Worm (Caenorhabditis elegans) whole organism, L4 larva: ENCODE measurements around the gene Y57E12AR.1.

Experiments
- F10B5.3 ChIP-seq: sonication (generic microtip); optimal IDR thresholded peaks from 2 replicates; lab custom pipeline; 2016; ENCODE audit warnings: mild to moderate bottlenecking, missing genetic modification characterization, missing compliant biosample characterization
- F26F4.8 ChIP-seq: fragments of 200-800 bp; sonication (Bioruptor generic); conservative IDR thresholded peaks from 2 replicates; pipeline ENCODE4 v1.3.6; 2022; ENCODE audit warnings: missing genetic modification characterization, missing compliant biosample characterization
- F37D6.2 ChIP-seq: sonication (generic microtip); optimal IDR thresholded peaks from 2 replicates; lab custom pipeline; 2016; ENCODE audit warnings: mild to moderate bottlenecking, missing genetic modification characterization, missing compliant biosample characterization
- F49E8.2 ChIP-seq: sonication (generic microtip); optimal IDR thresholded peaks from 2 replicates; lab custom pipeline; 2016; ENCODE audit warnings: missing compliant biosample characterization, mild to moderate bottlenecking, missing genetic modification characterization, borderline replicate concordance
- T20F7.1 ChIP-seq: fragments of 200-800 bp; sonication (Bioruptor generic); optimal IDR thresholded peaks from 2 replicates; lab custom pipeline; 2018; ENCODE audit warnings: mild to moderate bottlenecking, missing genetic modification characterization, missing compliant biosample characterization
- Y105C5A.15 ChIP-seq: fragments of 200-800 bp; sonication (Bioruptor generic); IDR thresholded peaks from 2 replicates; pipeline ENCODE4 v1.3.6; 2022; ENCODE audit warnings: missing genetic modification characterization, missing compliant biosample characterization
- Y48G9A.11 ChIP-seq: fragments of 200-800 bp; sonication (Bioruptor generic); IDR thresholded peaks from 2 replicates; pipeline ENCODE4 v1.3.6; 2022; ENCODE audit warnings: missing genetic modification reagents, missing genetic modification characterization, missing compliant biosample characterization
- Y75B8A.6 ChIP-seq: fragments of 200-800 bp; sonication (Bioruptor generic); IDR thresholded peaks from 2 replicates; pipeline ENCODE4 v1.3.6; 2022; ENCODE audit warnings: missing genetic modification reagents, missing genetic modification characterization, missing compliant biosample characterization
- aha-1 ChIP-seq: fragments of 150-350 bp; peaks from one replicate; lab custom pipeline; 2014; ENCODE audit warnings: missing biosample characterization, missing genetic modification characterization
- aly-2 ChIP-seq: sonication (generic microtip); optimal IDR thresholded peaks from 2 replicates; lab custom pipeline; 2018; ENCODE audit warnings: missing biosample characterization, missing genetic modification characterization
- ama-1 ChIP-seq: fragments of 150-350 bp; optimal IDR thresholded peaks from 2 replicates; lab custom pipeline; 2014; ENCODE audit warnings: inconsistent platforms, mixed read lengths
- arid-1 ChIP-seq: fragments of 200-800 bp; sonication (Bioruptor generic); conservative IDR thresholded peaks from 2 replicates; pipeline ENCODE4 v1.3.6; 2022; ENCODE audit warnings: missing genetic modification reagents, missing genetic modification characterization, missing compliant biosample characterization
- attf-4 ChIP-seq: sonication (generic microtip); optimal IDR thresholded peaks from 3 replicates; lab custom pipeline; 2017; ENCODE audit warnings: missing biosample characterization, missing genetic modification characterization
- ceh-28 ChIP-seq: fragments of 150-350 bp; optimal IDR thresholded peaks from 2 replicates; lab custom pipeline; 2014; ENCODE audit warnings: missing biosample characterization, missing genetic modification reagents, missing genetic modification characterization
- ceh-32 ChIP-seq: sonication (generic microtip); optimal IDR thresholded peaks from 2 replicates; lab custom pipeline; 2016; ENCODE audit warnings: mild to moderate bottlenecking, missing genetic modification characterization, missing compliant biosample characterization; ENCODE audit not compliant: poor library complexity
- ceh-62 ChIP-seq: sonication (generic microtip); optimal IDR thresholded peaks from 2 replicates; lab custom pipeline; 2017; ENCODE audit warnings: missing biosample characterization, missing genetic modification characterization
- cey-2 ChIP-seq: sonication (generic microtip); optimal IDR thresholded peaks from 3 replicates; lab custom pipeline; 2017; ENCODE audit warnings: missing genetic modification characterization, mild to moderate bottlenecking, missing compliant biosample characterization, antibody characterized with exemption, borderline replicate concordance; ENCODE audit not compliant: insufficient read depth
- daf-19 ChIP-seq: fragments of 200-800 bp; sonication (Bioruptor generic); conservative IDR thresholded peaks from 2 replicates; pipeline ENCODE4 v1.3.6; 2022; ENCODE audit warnings: missing genetic modification characterization, missing compliant biosample characterization
- daf-8 ChIP-seq: fragments of 200-800 bp; sonication (Bioruptor generic); IDR thresholded peaks from 2 replicates; pipeline ENCODE4 v1.3.6; 2022; ENCODE audit warnings: missing genetic modification characterization, missing compliant biosample characterization
- dmd-6 ChIP-seq: fragments of 200-800 bp; sonication (Bioruptor generic); IDR thresholded peaks from 2 replicates; pipeline ENCODE4 v1.3.6; 2022; ENCODE audit warnings: missing genetic modification reagents, missing genetic modification characterization, missing compliant biosample characterization
- dpl-1 ChIP-seq: fragments of 150-350 bp; optimal IDR thresholded peaks from 2 replicates; lab custom pipeline; 2014; ENCODE audit warnings: missing biosample characterization, missing genetic modification reagents, missing genetic modification characterization
- duxl-1 ChIP-seq: sonication (generic microtip); optimal IDR thresholded peaks from 2 replicates; lab custom pipeline; 2016; ENCODE audit warnings: mild to moderate bottlenecking, missing genetic modification characterization, moderate library complexity, missing compliant biosample characterization; ENCODE audit not compliant: poor library complexity
- dve-1 ChIP-seq: sonication (generic microtip); optimal IDR thresholded peaks from 2 replicates; lab custom pipeline; 2017; ENCODE audit warnings: antibody characterized with exemption, mild to moderate bottlenecking, missing genetic modification characterization, missing compliant biosample characterization; ENCODE audit not compliant: insufficient read depth
- egl-43 ChIP-seq: fragments of 200-800 bp; sonication (Bioruptor generic); IDR thresholded peaks from 2 replicates; pipeline ENCODE4 v1.3.6; 2022; ENCODE audit warnings: missing genetic modification reagents, missing genetic modification characterization, missing compliant biosample characterization
- hlh-30 ChIP-seq: sonication (generic microtip); optimal IDR thresholded peaks from 2 replicates; lab custom pipeline; 2017; ENCODE audit warnings: antibody characterized with exemption, mild to moderate bottlenecking, missing genetic modification characterization, missing compliant biosample characterization; ENCODE audit not compliant: insufficient read depth
- lim-7 ChIP-seq: fragments of 200-800 bp; sonication (Bioruptor generic); IDR thresholded peaks from 2 replicates; pipeline ENCODE4 v1.3.6; 2022; ENCODE audit warnings: missing genetic modification characterization, missing compliant biosample characterization
- lin-15B ChIP-seq: fragments of 150-350 bp; sonication (generic microtip); optimal IDR thresholded peaks from 3 replicates; lab custom pipeline; 2014; ENCODE audit warnings: missing biosample characterization, missing genetic modification characterization
- lin-39 ChIP-seq: fragments of 150-350 bp; optimal IDR thresholded peaks from 2 replicates; lab custom pipeline; 2014; ENCODE audit warnings: missing biosample characterization, missing genetic modification reagents, missing genetic modification characterization
- lir-3 ChIP-seq: sonication (generic microtip); optimal IDR thresholded peaks from 2 replicates; lab custom pipeline; 2016; ENCODE audit warnings: mild to moderate bottlenecking, missing genetic modification characterization, missing compliant biosample characterization
- lsy-2 ChIP-seq, 2 experiments: fragments of 150-350 bp in 1 of 2; sonication (generic microtip) in 1 of 2; optimal IDR thresholded peaks; 2 replicates each; lab custom pipeline; 2014 to 2017; ENCODE audit warnings: missing biosample characterization in 2 of 2, missing genetic modification characterization in 2 of 2
- madf-9 ChIP-seq: fragments of 200-800 bp; sonication (Bioruptor generic); conservative IDR thresholded peaks from 2 replicates; pipeline ENCODE4 v1.3.6; 2022; ENCODE audit warnings: missing genetic modification reagents, missing genetic modification characterization, missing compliant biosample characterization
- mes-2 ChIP-seq: sonication (generic microtip); optimal IDR thresholded peaks from 2 replicates; lab custom pipeline; 2016; ENCODE audit warnings: missing genotype, mild to moderate bottlenecking, missing genetic modification characterization, missing compliant biosample characterization; ENCODE audit not compliant: poor library complexity, severe bottlenecking
- mxl-3 ChIP-seq: fragments of 200-800 bp; sonication (Bioruptor generic); optimal IDR thresholded peaks from 2 replicates; lab custom pipeline; 2018; ENCODE audit warnings: mild to moderate bottlenecking, missing genetic modification characterization, missing compliant biosample characterization
- nhr-11 ChIP-seq: fragments of 150-350 bp; optimal IDR thresholded peaks from 2 replicates; lab custom pipeline; 2014; ENCODE audit warnings: missing biosample characterization, missing genetic modification characterization
- nhr-111 ChIP-seq: fragments of 200-800 bp; sonication (Bioruptor generic); optimal IDR thresholded peaks from 2 replicates; lab custom pipeline; 2018; ENCODE audit warnings: mild to moderate bottlenecking, missing genetic modification characterization, missing compliant biosample characterization
- nhr-237 ChIP-seq: sonication (generic microtip); optimal IDR thresholded peaks from 2 replicates; lab custom pipeline; 2017; ENCODE audit warnings: missing biosample characterization, missing genetic modification characterization
- nhr-25 ChIP-seq: sonication (generic microtip); optimal IDR thresholded peaks from 2 replicates; lab custom pipeline; 2017; ENCODE audit warnings: missing genetic modification characterization, mild to moderate bottlenecking, missing compliant biosample characterization, antibody characterized with exemption, moderate library complexity, borderline replicate concordance; ENCODE audit not compliant: insufficient read depth
- nhr-6 ChIP-seq: fragments of 150-350 bp; optimal IDR thresholded peaks from 2 replicates; lab custom pipeline; 2014; ENCODE audit warnings: missing biosample characterization, missing genetic modification characterization
- nhr-77 ChIP-seq: fragments of 150-350 bp; optimal IDR thresholded peaks from 2 replicates; lab custom pipeline; 2014; ENCODE audit warnings: missing biosample characterization, missing genetic modification characterization
- pha-4 ChIP-seq, 2 experiments: fragments of 150-350 bp in 1 of 2; fragments of 200-800 bp in 1 of 2; sonication (Bioruptor generic) in 1 of 2; IDR thresholded peaks in 1 of 2; optimal IDR thresholded peaks in 1 of 2; 2 replicates each; pipeline versions ENCODE4 v1.3.6 to Lab custom; 2014 to 2022; ENCODE audit warnings: missing genetic modification characterization in 2 of 2, missing genetic modification reagents in 2 of 2, missing biosample characterization in 1 of 2, missing compliant biosample characterization in 1 of 2
- pqm-1 ChIP-seq: sonication (generic microtip); optimal IDR thresholded peaks from 2 replicates; lab custom pipeline; 2017; ENCODE audit warnings: missing biosample characterization, missing genetic modification characterization
- rbr-2 ChIP-seq: sonication (generic microtip); optimal IDR thresholded peaks from 2 replicates; lab custom pipeline; 2016; ENCODE audit warnings: missing genotype, missing genetic modification characterization, missing compliant biosample characterization
- skn-1 ChIP-seq: fragments of 150-350 bp; optimal IDR thresholded peaks from 2 replicates; lab custom pipeline; 2014; ENCODE audit warnings: missing biosample characterization, missing genetic modification characterization
- snpc-1.2 ChIP-seq: fragments of 200-800 bp; sonication (Bioruptor generic); IDR thresholded peaks from 2 replicates; pipeline ENCODE4 v1.3.6; 2022; ENCODE audit warnings: missing genetic modification reagents, missing genetic modification characterization, missing compliant biosample characterization
- spr-1 ChIP-seq: sonication (generic microtip); optimal IDR thresholded peaks from 2 replicates; lab custom pipeline; 2016; ENCODE audit warnings: mild to moderate bottlenecking, missing genetic modification characterization, missing compliant biosample characterization
- tra-1 ChIP-seq: fragments of 200-800 bp; sonication (Bioruptor generic); IDR thresholded peaks from 2 replicates; pipeline ENCODE4 v1.3.6; 2022; ENCODE audit warnings: missing genetic modification reagents, missing genetic modification characterization, missing compliant biosample characterization
- unc-130 ChIP-seq: sonication (generic microtip); optimal IDR thresholded peaks from 2 replicates; lab custom pipeline; 2016; ENCODE audit warnings: missing genetic modification reagents, missing genetic modification characterization, missing compliant biosample characterization
- zfp-2 ChIP-seq: sonication (generic microtip); optimal IDR thresholded peaks from 2 replicates; lab custom pipeline; 2016; ENCODE audit warnings: mild to moderate bottlenecking, missing genetic modification characterization, missing compliant biosample characterization
- zfp-3 ChIP-seq: fragments of 200-800 bp; sonication (Bioruptor generic); conservative IDR thresholded peaks from 2 replicates; pipeline ENCODE4 v1.3.6; 2022; ENCODE audit warnings: missing genetic modification reagents, missing genetic modification characterization, missing compliant biosample characterization
- zip-2 ChIP-seq: fragments of 150-350 bp; optimal IDR thresholded peaks from 2 replicates; lab custom pipeline; 2014; ENCODE audit warnings: missing biosample characterization, missing genetic modification characterization

Gene Y57E12AR.1

DNA sequence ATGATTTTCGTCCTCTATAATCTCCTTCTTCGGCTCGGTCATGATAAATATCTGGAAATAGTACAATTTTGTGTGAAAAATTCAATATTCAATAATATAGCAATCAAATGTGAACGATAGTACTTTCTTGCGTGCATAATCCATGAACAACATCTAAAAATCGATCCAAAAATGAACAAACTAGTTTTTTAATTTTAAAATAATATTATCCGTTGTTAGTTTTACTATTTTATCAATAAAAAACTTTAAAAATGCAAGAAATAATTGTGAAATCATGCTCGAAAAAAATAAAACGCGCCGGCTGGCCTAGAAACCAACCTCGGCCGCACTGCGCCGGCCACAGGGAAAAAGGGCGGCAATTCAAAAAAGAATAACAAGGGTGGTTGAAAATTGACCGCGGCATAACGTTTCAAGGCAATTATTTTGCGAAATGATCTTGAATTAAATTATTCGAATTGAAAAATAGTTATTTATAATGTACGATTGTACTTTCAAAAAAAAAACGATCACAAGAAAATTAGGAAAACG is 19.6 kb upstream of the Y57E12AR.1 start, which contains the start of gene mys-1:
TSS of gene mys-1 (minus strand) at position 51 of the 528 bp plus-strand sequence.
- no peak for TF ChIP-seq pqm-1
- TF ChIP-seq zfp-3, result no peak
- no peak for TF ChIP-seq ceh-28
- TF ChIP-seq lin-39, result no peak
- TF ChIP-seq Y75B8A.6 (GFP tag; lab: Robert Waterston, UW), result no peak
- peak; percentile 76 for TF ChIP-seq duxl-1 (tag; lab: Kevin White, UChicago)
- peak in 1 of 2 experiments; percentile 67 for TF ChIP-seq lsy-2 (tag; optimal IDR thresholded peaks at IDR 0.05; lab: Kevin White, UChicago)
- no peak for TF ChIP-seq madf-9
- TF ChIP-seq unc-130 (GFP tag; lab: Kevin White, UChicago), result peak; percentile 76
- TF ChIP-seq Y105C5A.15 (GFP tag; lab: Robert Waterston, UW), result no peak
- no peak for TF ChIP-seq spr-1
- no peak for TF ChIP-seq aly-2 (tag; lab: Kevin White, UChicago)
- no peak for TF ChIP-seq zfp-2 (tag; lab: Kevin White, UChicago)
- TF ChIP-seq tra-1 (GFP tag; lab: Robert Waterston, UW), result no peak
- no peak for TF ChIP-seq T20F7.1 (GFP tag; lab: Kevin White, UChicago)
- no peak for TF ChIP-seq skn-1 (tag; lab: Kevin White, UChicago)
- no peak for TF ChIP-seq F37D6.2 (tag; lab: Kevin White, UChicago)
- peak; percentile 93 for TF ChIP-seq dpl-1
- TF ChIP-seq Y48G9A.11 (GFP tag; lab: Robert Waterston, UW), result no peak
- TF ChIP-seq ceh-62 (tag; lab: Kevin White, UChicago), result no peak
- no peak for TF ChIP-seq daf-8 (GFP tag; lab: Robert Waterston, UW)
- TF ChIP-seq hlh-30 (tag; lab: Kevin White, UChicago), result peak; percentile 29
- TF ChIP-seq aha-1 (tag; lab: Kevin White, UChicago), result no peak
- no peak for TF ChIP-seq nhr-77 (tag; lab: Kevin White, UChicago)
- no peak for TF ChIP-seq ceh-32 (tag; lab: Kevin White, UChicago)
- peak; percentile 10 for TF ChIP-seq dve-1 (tag; lab: Kevin White, UChicago)
- no peak for TF ChIP-seq ama-1
- TF ChIP-seq mxl-3 (GFP tag; lab: Kevin White, UChicago), result no peak
- TF ChIP-seq F10B5.3 (tag; lab: Kevin White, UChicago), result no peak
- TF ChIP-seq arid-1 (GFP tag; lab: Robert Waterston, UW), result no peak
- TF ChIP-seq pha-4 (GFP tag; IDR thresholded peaks at IDR 0.05; lab: Robert Waterston, UW), result no peak
- TF ChIP-seq pha-4 (tag; optimal IDR thresholded peaks at IDR 0.05; lab: Kevin White, UChicago), result no peak
- no peak for TF ChIP-seq snpc-1.2 (GFP tag; lab: Robert Waterston, UW)
- no peak for TF ChIP-seq nhr-11 (tag; lab: Kevin White, UChicago)
- TF ChIP-seq nhr-237 (tag; lab: Kevin White, UChicago), result no peak
- no peak for TF ChIP-seq F49E8.2 (tag; lab: Kevin White, UChicago)
- TF ChIP-seq F26F4.8, result no peak
- TF ChIP-seq dmd-6 (GFP tag; lab: Robert Waterston, UW), result no peak
- no peak for TF ChIP-seq daf-19 (GFP tag; lab: Robert Waterston, UW)
- TF ChIP-seq zip-2 (tag; lab: Kevin White, UChicago), result no peak
- peak; percentile 98 for TF ChIP-seq mes-2
- no peak for TF ChIP-seq nhr-25 (tag; lab: Kevin White, UChicago)
- peak; percentile 30 for TF ChIP-seq rbr-2 (tag; lab: Kevin White, UChicago)
- TF ChIP-seq attf-4 (tag; lab: Kevin White, UChicago), result no peak
- TF ChIP-seq nhr-6 (tag; lab: Kevin White, UChicago), result no peak
- no peak for TF ChIP-seq cey-2 (tag; lab: Kevin White, UChicago)
- TF ChIP-seq nhr-111 (GFP tag; lab: Kevin White, UChicago), result no peak
- TF ChIP-seq lin-15B (tag; lab: Kevin White, UChicago), result no peak
- TF ChIP-seq egl-43 (GFP tag; lab: Robert Waterston, UW), result no peak
- no peak for TF ChIP-seq lim-7 (GFP tag; lab: Robert Waterston, UW)
- TF ChIP-seq lir-3 (tag; lab: Kevin White, UChicago), result no peak
